Fruit fly (Drosophila melanogaster) whole organism, adult: ENCODE measurements around the gene CG42597.

Source experiments
- CG12768 ChIP-seq: fragments of 200-800 bp; sonication (Bioruptor generic); optimal IDR thresholded peaks from 2 replicates; lab custom pipeline; 2017; ENCODE audit warnings: missing biosample characterization, missing genetic modification characterization, mild to moderate bottlenecking, moderate library complexity, missing genetic modification reagents
- CG14711 ChIP-seq: fragments of 200-800 bp; sonication (Bioruptor generic); optimal IDR thresholded peaks from 2 replicates; lab custom pipeline; 2018; ENCODE audit warnings: missing biosample characterization, mild to moderate bottlenecking, missing genetic modification characterization, moderate library complexity
- CG1620 ChIP-seq: fragments of 200-800 bp; sonication (Bioruptor generic); optimal IDR thresholded peaks from 2 replicates; lab custom pipeline; 2016; ENCODE audit warnings: missing biosample characterization, missing genetic modification characterization
- CG33017 ChIP-seq: fragments of 200-800 bp; sonication (Bioruptor generic); optimal IDR thresholded peaks from 2 replicates; lab custom pipeline; 2018; ENCODE audit warnings: missing biosample characterization, mild to moderate bottlenecking, missing genetic modification characterization, moderate library complexity
- CG5204 ChIP-seq: fragments of 200-800 bp; sonication (Bioruptor generic); optimal IDR thresholded peaks from 2 replicates; lab custom pipeline; 2016; ENCODE audit warnings: missing biosample characterization, missing genetic modification characterization
- CG7045 ChIP-seq: fragments of 200-800 bp; sonication (Bioruptor generic); optimal IDR thresholded peaks from 2 replicates; lab custom pipeline; 2017; ENCODE audit warnings: missing biosample characterization, mild to moderate bottlenecking, missing genetic modification characterization
- Clk ChIP-seq: fragments of 200-800 bp; sonication (Bioruptor generic); optimal IDR thresholded peaks from 2 replicates; lab custom pipeline; 2017; ENCODE audit warnings: missing biosample characterization, missing genetic modification characterization
- Hr96 ChIP-seq: fragments of 200-800 bp; sonication (Bioruptor generic); optimal IDR thresholded peaks from 2 replicates; lab custom pipeline; 2016; ENCODE audit warnings: missing biosample characterization, missing genetic modification characterization
- Mnt ChIP-seq: fragments of 200-800 bp; sonication (Bioruptor generic); optimal IDR thresholded peaks from 2 replicates; lab custom pipeline; 2016; ENCODE audit warnings: missing biosample characterization, mild to moderate bottlenecking, missing genetic modification characterization
- bab1 ChIP-seq: fragments of 200-800 bp; sonication (Bioruptor generic); optimal IDR thresholded peaks from 3 replicates; lab custom pipeline; 2019; ENCODE audit warnings: missing biosample characterization, mild to moderate bottlenecking, missing genetic modification characterization, moderate library complexity
- cic ChIP-seq: fragments of 200-800 bp; sonication (Bioruptor generic); optimal IDR thresholded peaks from 2 replicates; lab custom pipeline; 2017; ENCODE audit warnings: missing biosample characterization, mild to moderate bottlenecking, missing genetic modification characterization, moderate library complexity
- cnc ChIP-seq, 2 experiments: fragments of >200 bp; optimal IDR thresholded peaks; 2 replicates each; lab custom pipeline; 2017
- ovo ChIP-seq: fragments of 200-800 bp; sonication (Bioruptor generic); optimal IDR thresholded peaks from 2 replicates; lab custom pipeline; 2016; ENCODE audit warnings: missing biosample characterization, missing genetic modification characterization
- pad ChIP-seq: fragments of 200-800 bp; sonication (Bioruptor generic); optimal IDR thresholded peaks from 3 replicates; lab custom pipeline; 2017; ENCODE audit warnings: missing biosample characterization, missing genetic modification characterization, mild to moderate bottlenecking, moderate library complexity, missing genetic modification reagents
- tj ChIP-seq: fragments of 200-800 bp; sonication (Bioruptor generic); optimal IDR thresholded peaks from 3 replicates; lab custom pipeline; 2017; ENCODE audit warnings: missing biosample characterization, mild to moderate bottlenecking, missing genetic modification characterization, moderate library complexity
- toe ChIP-seq: fragments of 200-800 bp; sonication (Bioruptor generic); optimal IDR thresholded peaks from 2 replicates; lab custom pipeline; 2016; ENCODE audit warnings: missing biosample characterization, missing genetic modification characterization

Gene CG42597

dm6 chr2L:22018861-22019270, 46.3 kb downstream of the CG42597 start, which contains the start of gene tio:
Gene tio (plus strand): TSS chr2L:22019208.
- no peak for TF ChIP-seq Hr96 (GFP tag; lab: Kevin White, UChicago)
- TF ChIP-seq CG1620: no peak
- TF ChIP-seq bab1 (GFP tag; lab: Kevin White, UChicago): no peak
- TF ChIP-seq ovo: no peak
- TF ChIP-seq pad: peak; percentile 97
- TF ChIP-seq toe (GFP tag; lab: Kevin White, UChicago): no peak
- no peak for TF ChIP-seq CG33017 (tag; lab: Kevin White, UChicago)
- TF ChIP-seq cic (GFP tag; lab: Kevin White, UChicago): no peak

- TF ChIP-seq cnc (optimal IDR thresholded peaks at IDR 0.05; lab: Kevin White, UChicago) (no peak), CG33017 (tag; lab: Kevin White, UChicago) (no peak), pad (no peak), CG14711 (tag; lab: Kevin White, UChicago) (no peak), CG12768 (GFP tag; lab: Kevin White, UChicago) (no peak), CG7045 (GFP tag; lab: Kevin White, UChicago) (no peak), Clk (GFP tag; lab: Kevin White, UChicago) (no peak), tj (GFP tag; lab: Kevin White, UChicago) (no peak), toe (GFP tag; lab: Kevin White, UChicago) (no peak), CG5204 (GFP tag; lab: Kevin White, UChicago) (no peak), Mnt (no peak), cic (GFP tag; lab: Kevin White, UChicago) (no peak), Hr96 (GFP tag; lab: Kevin White, UChicago) (no peak)
Observed at dm6 chr2L:22014890-22015289, 50.3 kb downstream of the CG42597 start, which contains the start of gene CG31693. Gene CG31693 (plus strand): TSS chr2L:22015190.
